Fruit fly (Drosophila melanogaster) whole organism, embryonic: ENCODE results near the gene Mlc-c.

ENCODE experiments used
- Bdp1 ChIP-seq: fragments of 200-800 bp; sonication (Bioruptor generic); optimal IDR thresholded peaks from 3 replicates; lab custom pipeline; 2016; ENCODE audit warnings: missing biosample characterization, missing genetic modification characterization
- Blimp-1 ChIP-seq: fragments of 200-800 bp; sonication (Bioruptor generic); optimal IDR thresholded peaks from 3 replicates; lab custom pipeline; 2018; ENCODE audit warnings: missing biosample characterization, missing genetic modification characterization, mild to moderate bottlenecking, moderate library complexity, missing genetic modification reagents
- CG13894 ChIP-seq: fragments of 200-800 bp; sonication (Bioruptor generic); optimal IDR thresholded peaks from 3 replicates; lab custom pipeline; 2018; ENCODE audit warnings: missing biosample characterization, mild to moderate bottlenecking, missing genetic modification characterization, moderate library complexity
- CG14860 ChIP-seq: fragments of 200-800 bp; sonication (Bioruptor generic); IDR thresholded peaks from 3 replicates; pipeline ENCODE4 v1.3.6; 2022; ENCODE audit warnings: missing biosample characterization, missing genetic modification characterization; ENCODE audit not compliant: partially characterized antibody
- CG16815 ChIP-seq: fragments of 200-800 bp; sonication (Bioruptor generic); optimal IDR thresholded peaks from 3 replicates; lab custom pipeline; 2017; ENCODE audit warnings: missing biosample characterization, mild to moderate bottlenecking, missing genetic modification characterization
- CG17829 ChIP-seq: fragments of 200-800 bp; optimal IDR thresholded peaks from 2 replicates; lab custom pipeline; 2019; ENCODE audit warnings: missing biosample characterization, mild to moderate bottlenecking, missing genetic modification characterization, moderate library complexity
- CG1792 ChIP-seq: fragments of 200-800 bp; sonication (Bioruptor generic); optimal IDR thresholded peaks from 2 replicates; lab custom pipeline; 2016; ENCODE audit warnings: missing biosample characterization, missing genetic modification characterization
- CG2129 ChIP-seq: fragments of 200-800 bp; sonication (Bioruptor generic); IDR thresholded peaks from 2 replicates; pipeline ENCODE4 v1.3.6; 2022; ENCODE audit warnings: missing biosample characterization, missing genetic modification characterization; ENCODE audit not compliant: partially characterized antibody
- CG33557 ChIP-seq: fragments of 200-800 bp; sonication (Bioruptor generic); optimal IDR thresholded peaks from 2 replicates; lab custom pipeline; 2019; ENCODE audit warnings: missing biosample characterization, mild to moderate bottlenecking, missing genetic modification characterization, moderate library complexity
- CG4707 ChIP-seq: fragments of 200-800 bp; sonication (Bioruptor generic); optimal IDR thresholded peaks from 2 replicates; lab custom pipeline; 2018; ENCODE audit warnings: missing biosample characterization, mild to moderate bottlenecking, missing genetic modification characterization, moderate library complexity
- CG5953 ChIP-seq: fragments of 200-800 bp; sonication (Bioruptor generic); IDR thresholded peaks from 2 replicates; pipeline ENCODE4 v1.3.6; 2022; ENCODE audit warnings: missing biosample characterization, missing genetic modification characterization
- CG9437 ChIP-seq: fragments of 200-800 bp; sonication (Bioruptor generic); optimal IDR thresholded peaks from 2 replicates; lab custom pipeline; 2018; ENCODE audit warnings: missing biosample characterization, mild to moderate bottlenecking, missing genetic modification characterization
- CG9932 ChIP-seq: fragments of 200-800 bp; sonication (Bioruptor generic); IDR thresholded peaks from 2 replicates; pipeline ENCODE4 v1.3.6; 2022; ENCODE audit warnings: missing biosample characterization, missing genetic modification characterization
- Dek ChIP-seq: fragments of 200-800 bp; sonication (Bioruptor generic); optimal IDR thresholded peaks from 3 replicates; lab custom pipeline; 2019; ENCODE audit warnings: missing biosample characterization, mild to moderate bottlenecking, missing genetic modification characterization, moderate library complexity
- Dll ChIP-seq: fragments of 200-800 bp; sonication (Bioruptor generic); IDR thresholded peaks from 4 replicates; pipeline ENCODE4 v1.3.6; 2022; ENCODE audit warnings: missing biosample characterization, missing genetic modification characterization; ENCODE audit not compliant: partially characterized antibody
- Dp ChIP-seq: fragments of 200-800 bp; sonication (Bioruptor generic); optimal IDR thresholded peaks from 2 replicates; lab custom pipeline; 2018; ENCODE audit warnings: missing biosample characterization, mild to moderate bottlenecking, missing genetic modification characterization, moderate library complexity
- ERR ChIP-seq: fragments of 200-800 bp; sonication (Bioruptor generic); optimal IDR thresholded peaks from 2 replicates; lab custom pipeline; 2016; ENCODE audit warnings: missing biosample characterization, missing genetic modification characterization
- H15 ChIP-seq: fragments of 200-800 bp; sonication (Bioruptor generic); IDR thresholded peaks from 3 replicates; pipeline ENCODE4 v1.3.6; 2022; ENCODE audit warnings: missing biosample characterization, missing genetic modification characterization
- Hr78 ChIP-seq, 2 experiments: fragments of 200-800 bp in 1 of 2; fragments of >200 bp in 1 of 2; sonication (Bioruptor generic) in 1 of 2; optimal IDR thresholded peaks; 2 replicates each; lab custom pipeline; 2017 to 2019; ENCODE audit warnings: missing biosample characterization in 2 of 2, missing genetic modification characterization in 2 of 2, mild to moderate bottlenecking in 1 of 2, moderate library complexity in 1 of 2
- Med ChIP-seq: fragments of 200-800 bp; sonication (Bioruptor generic); peaks from one replicate; lab custom pipeline; 2016; ENCODE audit warnings: missing biosample characterization, missing genetic modification characterization, mild to moderate bottlenecking, inconsistent platforms, moderate library complexity
- PHDP ChIP-seq: fragments of 200-800 bp; sonication (Bioruptor generic); optimal IDR thresholded peaks from 3 replicates; lab custom pipeline; 2018; ENCODE audit warnings: missing biosample characterization, mild to moderate bottlenecking, missing genetic modification characterization, moderate library complexity
- Scr ChIP-seq: fragments of 200-800 bp; sonication (Bioruptor generic); IDR thresholded peaks from 2 replicates; pipeline ENCODE4 v1.3.6; 2022; ENCODE audit warnings: missing biosample characterization, missing genetic modification characterization; ENCODE audit not compliant: partially characterized antibody
- Sox100B ChIP-seq: fragments of 200-800 bp; sonication (Bioruptor generic); optimal IDR thresholded peaks from 3 replicates; lab custom pipeline; 2018; ENCODE audit warnings: missing biosample characterization, mild to moderate bottlenecking, missing genetic modification characterization
- Tbp ChIP-seq: fragments of >200 bp; optimal IDR thresholded peaks from 2 replicates; lab custom pipeline; 2018; ENCODE audit warnings: missing biosample characterization, missing genetic modification characterization
- Trl ChIP-seq, 3 experiments: fragments of >200 bp in 2 of 3; fragments of 200-800 bp in 1 of 3; sonication (Bioruptor generic) in 1 of 3; optimal IDR thresholded peaks; 2 replicates in 1 of 3; 3 replicates in 2 of 3; lab custom pipeline; 2016 to 2017; ENCODE audit warnings: missing biosample characterization in 1 of 3, missing genetic modification characterization in 1 of 3
- al ChIP-seq: fragments of 200-800 bp; sonication (Bioruptor generic); IDR thresholded peaks from 2 replicates; pipeline ENCODE4 v1.3.6; 2022; ENCODE audit warnings: missing biosample characterization, missing genetic modification characterization
- cas ChIP-seq: fragments of 200-800 bp; sonication (Bioruptor generic); IDR thresholded peaks from 2 replicates; pipeline ENCODE4 v1.3.6; 2022; ENCODE audit warnings: missing biosample characterization, missing genetic modification characterization
- eve ChIP-seq, 2 experiments: fragments of >200 bp; optimal IDR thresholded peaks; 2 replicates each; lab custom pipeline; 2017; ENCODE audit warnings: missing biosample characterization in 2 of 2, missing genetic modification characterization in 2 of 2
- fd96Cb ChIP-seq: fragments of 200-800 bp; sonication (Bioruptor generic); optimal IDR thresholded peaks from 2 replicates; lab custom pipeline; 2018; ENCODE audit warnings: missing biosample characterization, mild to moderate bottlenecking, missing genetic modification characterization, moderate library complexity
- gcm ChIP-seq: fragments of 200-800 bp; sonication (Bioruptor generic); optimal IDR thresholded peaks from 2 replicates; lab custom pipeline; 2019; ENCODE audit warnings: missing biosample characterization, mild to moderate bottlenecking, missing genetic modification characterization, moderate library complexity
- hbn ChIP-seq: fragments of 200-800 bp; sonication (Bioruptor generic); IDR thresholded peaks from 2 replicates; pipeline ENCODE4 v1.3.6; 2022; ENCODE audit warnings: missing biosample characterization, missing genetic modification characterization; ENCODE audit not compliant: partially characterized antibody
- jing ChIP-seq: fragments of 200-800 bp; sonication (Bioruptor generic); optimal IDR thresholded peaks from 2 replicates; lab custom pipeline; 2018; ENCODE audit warnings: missing biosample characterization, mild to moderate bottlenecking, missing genetic modification characterization
- kah ChIP-seq: fragments of 200-800 bp; sonication (Bioruptor generic); optimal IDR thresholded peaks from 2 replicates; lab custom pipeline; 2018; ENCODE audit warnings: missing biosample characterization, mild to moderate bottlenecking, missing genetic modification characterization
- knrl ChIP-seq: fragments of 200-800 bp; sonication (Bioruptor generic); IDR thresholded peaks from 3 replicates; pipeline ENCODE4 v1.3.6; 2022; ENCODE audit warnings: missing biosample characterization, missing genetic modification characterization; ENCODE audit not compliant: partially characterized antibody
- mld ChIP-seq: fragments of 200-800 bp; sonication (Bioruptor generic); IDR thresholded peaks from 3 replicates; pipeline ENCODE4 v1.3.6; 2022; ENCODE audit warnings: missing biosample characterization, missing genetic modification characterization; ENCODE audit not compliant: partially characterized antibody
- onecut ChIP-seq: fragments of 200-800 bp; sonication (Bioruptor generic); IDR thresholded peaks from 2 replicates; pipeline ENCODE4 v1.3.6; 2022; ENCODE audit warnings: missing biosample characterization, missing genetic modification characterization
- pho ChIP-seq: fragments of 200-800 bp; sonication (Bioruptor generic); optimal IDR thresholded peaks from 2 replicates; lab custom pipeline; 2016; ENCODE audit warnings: missing biosample characterization, missing genetic modification characterization
- pita ChIP-seq: fragments of 200-800 bp; sonication (Bioruptor generic); optimal IDR thresholded peaks from 2 replicates; lab custom pipeline; 2017; ENCODE audit warnings: missing biosample characterization, mild to moderate bottlenecking, missing genetic modification characterization
- prd ChIP-seq, 3 experiments: fragments of >200 bp in 2 of 3; fragments of 200-800 bp in 1 of 3; sonication (Bioruptor generic) in 1 of 3; optimal IDR thresholded peaks in 2 of 3; IDR thresholded peaks in 1 of 3; 2 replicates in 2 of 3; 3 replicates in 1 of 3; pipeline versions ENCODE4 v1.3.6 to Lab custom; 2017 to 2022; ENCODE audit warnings: missing biosample characterization in 1 of 3, missing genetic modification characterization in 1 of 3
- schlank ChIP-seq: fragments of 200-800 bp; sonication (Bioruptor generic); optimal IDR thresholded peaks from 2 replicates; lab custom pipeline; 2018; ENCODE audit warnings: missing biosample characterization, mild to moderate bottlenecking, missing genetic modification characterization
- sd ChIP-seq: fragments of 200-800 bp; sonication (Bioruptor generic); optimal IDR thresholded peaks from 3 replicates; lab custom pipeline; 2018; ENCODE audit warnings: missing biosample characterization, mild to moderate bottlenecking, missing genetic modification characterization, moderate library complexity
- sens-2 ChIP-seq: fragments of 200-800 bp; sonication (Bioruptor generic); IDR thresholded peaks from 2 replicates; pipeline ENCODE4 v1.3.6; 2022; ENCODE audit warnings: missing biosample characterization, missing genetic modification characterization
- tap ChIP-seq: fragments of 200-800 bp; optimal IDR thresholded peaks from 3 replicates; lab custom pipeline; 2019; ENCODE audit warnings: missing biosample characterization, mild to moderate bottlenecking, missing genetic modification characterization, moderate library complexity
- twi ChIP-seq: fragments of 200-800 bp; optimal IDR thresholded peaks from 2 replicates; lab custom pipeline; 2019; ENCODE audit warnings: missing biosample characterization, mild to moderate bottlenecking, missing genetic modification characterization, moderate library complexity
- tx ChIP-seq: fragments of 200-800 bp; sonication (Bioruptor generic); optimal IDR thresholded peaks from 2 replicates; lab custom pipeline; 2016; ENCODE audit warnings: missing biosample characterization, missing genetic modification characterization
- vvl ChIP-seq: fragments of 200-800 bp; sonication (Bioruptor generic); IDR thresholded peaks from 2 replicates; pipeline ENCODE4 v1.3.6; 2022; ENCODE audit warnings: missing biosample characterization, missing genetic modification characterization

Mlc-c gene

dm6 chrX:5621893-5622803 is at the start of gene Mlc-c, which contains the start of gene Pop1 (continued):
- no peak for TF ChIP-seq fd96Cb (tag; lab: Kevin White, UChicago)
- TF ChIP-seq CG5953 (GFP tag; lab: Robert Waterston, UW), result no peak
- no peak for TF ChIP-seq jing (GFP tag; lab: Kevin White, UChicago)
- TF ChIP-seq Sox100B, result no peak
- no peak for TF ChIP-seq twi (tag; lab: Kevin White, UChicago)
- TF ChIP-seq prd (optimal IDR thresholded peaks at IDR 0.05; lab: Kevin White, UChicago), result no peak
- TF ChIP-seq prd (GFP tag; IDR thresholded peaks at IDR 0.05; lab: Robert Waterston, UW), result no peak
- TF ChIP-seq PHDP, result no peak
- peak; percentile 87 for TF ChIP-seq Scr
- no peak for TF ChIP-seq Tbp (GFP tag; lab: Kevin White, UChicago)
- no peak for TF ChIP-seq gcm (GFP tag; lab: Kevin White, UChicago)
- TF ChIP-seq onecut, result 0 out of 2 replicates have a peak, but pooled peaks have one; percentile 8
- TF ChIP-seq CG16815 (GFP tag; lab: Kevin White, UChicago), result no peak
- TF ChIP-seq hbn (GFP tag; lab: Robert Waterston, UW), result peak; percentile 90
- TF ChIP-seq Trl (optimal IDR thresholded peaks at IDR 0.05; lab: Kevin White, UChicago), result no peak
- TF ChIP-seq Trl (GFP tag; optimal IDR thresholded peaks at IDR 0.05; lab: Kevin White, UChicago), result no peak
- peak; percentile 59; the same call in 1 of the 2 replicates for TF ChIP-seq CG9932 (GFP tag; lab: Robert Waterston, UW)
- TF ChIP-seq CG9437, result peak; percentile 23
- TF ChIP-seq sens-2 (GFP tag; lab: Robert Waterston, UW), result no peak
- TF ChIP-seq vvl (GFP tag; lab: Robert Waterston, UW), result 0 out of 2 replicates have a peak, but pooled peaks have one; percentile 6
- TF ChIP-seq Bdp1 (GFP tag; lab: Kevin White, UChicago), result no peak
- TF ChIP-seq CG14860, result peak; percentile 87
- TF ChIP-seq CG13894 (tag; lab: Kevin White, UChicago), result peak; percentile 13
- no peak for TF ChIP-seq ERR (GFP tag; lab: Kevin White, UChicago)
- TF ChIP-seq CG2129, result peak; percentile 75
- TF ChIP-seq sd (tag; lab: Kevin White, UChicago), result peak; percentile 90
- no peak for TF ChIP-seq tx
- TF ChIP-seq cas (GFP tag; lab: Robert Waterston, UW), result no peak
- TF ChIP-seq Blimp-1, result no peak
- TF ChIP-seq CG33557 (GFP tag; lab: Kevin White, UChicago), result no peak
- peak; percentile 86; the same call in 2 of the 3 replicates for TF ChIP-seq mld (GFP tag; lab: Robert Waterston, UW)
- TF ChIP-seq CG1792 (GFP tag; lab: Kevin White, UChicago), result no peak
- no peak for TF ChIP-seq tap (tag; lab: Kevin White, UChicago)
- no peak for TF ChIP-seq pho
- TF ChIP-seq CG4707 (GFP tag; lab: Kevin White, UChicago), result no peak
- peak; percentile 86 for TF ChIP-seq Dp (GFP tag; lab: Kevin White, UChicago)
- TF ChIP-seq Dek (tag; lab: Kevin White, UChicago), result no peak
- TF ChIP-seq Dll (GFP tag; lab: Robert Waterston, UW), result peak; percentile 84
- peak; percentile 19 for TF ChIP-seq CG17829 (tag; lab: Kevin White, UChicago)
- TF ChIP-seq pita (GFP tag; lab: Kevin White, UChicago), result no peak
- peak; percentile 81 for TF ChIP-seq Med (GFP tag; lab: Kevin White, UChicago)
- peak; percentile 87 for TF ChIP-seq knrl (GFP tag; lab: Robert Waterston, UW)
- peak in 1 of 2 experiments; percentile 61 for TF ChIP-seq Hr78 (GFP tag; optimal IDR thresholded peaks at IDR 0.05; lab: Kevin White, UChicago)
- no peak for TF ChIP-seq eve (GFP tag; optimal IDR thresholded peaks at IDR 0.05; lab: Kevin White, UChicago)
- TF ChIP-seq kah (GFP tag; lab: Kevin White, UChicago), result no peak
- no peak for TF ChIP-seq schlank
- TF ChIP-seq al, result no peak
- no peak for TF ChIP-seq H15 (GFP tag; lab: Robert Waterston, UW)
